Fruit fly (Drosophila melanogaster) whole organism, embryonic: ENCODE data around the gene CG3368.

Experiments used
- Ada2b ChIP-seq: fragments of 200-800 bp; sonication (Bioruptor generic); IDR thresholded peaks from 2 replicates; pipeline ENCODE4 v1.3.6; 2022; ENCODE audit warnings: missing biosample characterization, missing genetic modification characterization
- Aef1 ChIP-seq: fragments of 200-800 bp; sonication (Bioruptor generic); IDR thresholded peaks from 3 replicates; pipeline ENCODE4 v1.3.6; 2022; ENCODE audit warnings: missing biosample characterization, missing genetic modification characterization
- Atf6 ChIP-seq: fragments of 200-800 bp; sonication (Bioruptor generic); IDR thresholded peaks from 2 replicates; pipeline ENCODE4 v1.3.6; 2022; ENCODE audit warnings: missing biosample characterization, missing genetic modification characterization
- C15 ChIP-seq: fragments of 200-800 bp; sonication (Bioruptor generic); IDR thresholded peaks from 3 replicates; pipeline ENCODE4 v1.3.6; 2022; ENCODE audit warnings: missing biosample characterization, missing genetic modification characterization
- CG11456 ChIP-seq: fragments of 200-800 bp; sonication (Bioruptor generic); IDR thresholded peaks from 3 replicates; pipeline ENCODE4 v1.3.6; 2022; ENCODE audit warnings: missing biosample characterization, missing genetic modification characterization
- CG11504 ChIP-seq: fragments of 200-800 bp; sonication (Bioruptor generic); optimal IDR thresholded peaks from 3 replicates; lab custom pipeline; 2019; ENCODE audit warnings: missing biosample characterization, mild to moderate bottlenecking, missing genetic modification characterization, moderate library complexity
- CG11695 ChIP-seq: fragments of 200-800 bp; sonication (Bioruptor generic); IDR thresholded peaks from 3 replicates; pipeline ENCODE4 v1.3.6; 2022; ENCODE audit warnings: missing biosample characterization, missing genetic modification characterization
- CG1233 ChIP-seq: fragments of 200-800 bp; sonication (Bioruptor generic); optimal IDR thresholded peaks from 4 replicates; lab custom pipeline; 2018; ENCODE audit warnings: missing biosample characterization, mild to moderate bottlenecking, missing genetic modification characterization
- CG17612 ChIP-seq: fragments of 200-800 bp; sonication (Bioruptor generic); IDR thresholded peaks from 2 replicates; pipeline ENCODE4 v1.3.6; 2022; ENCODE audit warnings: missing biosample characterization, missing genetic modification characterization
- CG1832 ChIP-seq: fragments of 200-800 bp; sonication (Bioruptor generic); optimal IDR thresholded peaks from 2 replicates; lab custom pipeline; 2017; ENCODE audit warnings: missing biosample characterization, mild to moderate bottlenecking, missing genetic modification characterization, inconsistent platforms
- CG18476 ChIP-seq: fragments of 200-800 bp; sonication (Bioruptor generic); optimal IDR thresholded peaks from 2 replicates; lab custom pipeline; 2016; ENCODE audit warnings: missing biosample characterization, mild to moderate bottlenecking, missing genetic modification characterization
- CG18764 ChIP-seq: fragments of 200-800 bp; sonication (Bioruptor generic); optimal IDR thresholded peaks from 3 replicates; lab custom pipeline; 2016; ENCODE audit warnings: missing biosample characterization, missing genetic modification characterization
- CG30403 ChIP-seq: fragments of 200-800 bp; sonication (Bioruptor generic); optimal IDR thresholded peaks from 3 replicates; lab custom pipeline; 2016; ENCODE audit warnings: missing biosample characterization, missing genetic modification characterization
- CG7271 ChIP-seq: fragments of 200-800 bp; sonication (Bioruptor generic); optimal IDR thresholded peaks from 2 replicates; lab custom pipeline; 2018; ENCODE audit warnings: missing biosample characterization, mild to moderate bottlenecking, missing genetic modification characterization, moderate library complexity
- CHES-1-like ChIP-seq: fragments of 200-800 bp; sonication (Bioruptor generic); optimal IDR thresholded peaks from 2 replicates; lab custom pipeline; 2016; ENCODE audit warnings: missing biosample characterization, missing genetic modification characterization
- D ChIP-seq, 2 experiments: fragments of 200-800 bp in 1 of 2; fragments of >200 bp in 1 of 2; sonication (Bioruptor generic) in 1 of 2; optimal IDR thresholded peaks; 2 replicates in 1 of 2; 3 replicates in 1 of 2; lab custom pipeline; 2017; ENCODE audit warnings: mild to moderate bottlenecking in 1 of 2, missing biosample characterization in 1 of 2, missing genetic modification characterization in 1 of 2, missing genetic modification reagents in 1 of 2
- D19A ChIP-seq: fragments of 200-800 bp; optimal IDR thresholded peaks from 3 replicates; lab custom pipeline; 2019; ENCODE audit warnings: missing biosample characterization, mild to moderate bottlenecking, missing genetic modification characterization, moderate library complexity
- HLH54F ChIP-seq: fragments of 200-800 bp; sonication (Bioruptor generic); optimal IDR thresholded peaks from 3 replicates; lab custom pipeline; 2016; ENCODE audit warnings: missing biosample characterization, missing genetic modification characterization
- Hr3 ChIP-seq: fragments of 200-800 bp; sonication (Bioruptor generic); optimal IDR thresholded peaks from 3 replicates; lab custom pipeline; 2016; ENCODE audit warnings: missing biosample characterization, missing genetic modification characterization
- Nf-YC ChIP-seq: fragments of 200-800 bp; optimal IDR thresholded peaks from 3 replicates; lab custom pipeline; 2019; ENCODE audit warnings: missing biosample characterization, mild to moderate bottlenecking, missing genetic modification characterization, moderate library complexity
- Oli ChIP-seq: fragments of 200-800 bp; sonication (Bioruptor generic); optimal IDR thresholded peaks from 2 replicates; lab custom pipeline; 2018; ENCODE audit warnings: missing biosample characterization, mild to moderate bottlenecking, missing genetic modification characterization, moderate library complexity
- Rfx ChIP-seq: fragments of 200-800 bp; sonication (Bioruptor generic); IDR thresholded peaks from 2 replicates; pipeline ENCODE4 v1.3.6; 2022; ENCODE audit warnings: missing biosample characterization, missing genetic modification characterization
- Sox100B ChIP-seq: fragments of 200-800 bp; sonication (Bioruptor generic); optimal IDR thresholded peaks from 3 replicates; lab custom pipeline; 2018; ENCODE audit warnings: missing biosample characterization, mild to moderate bottlenecking, missing genetic modification characterization
- Spps ChIP-seq: fragments of 200-800 bp; sonication (Bioruptor generic); optimal IDR thresholded peaks from 2 replicates; lab custom pipeline; 2018; ENCODE audit warnings: missing biosample characterization, mild to moderate bottlenecking, missing genetic modification characterization
- Sry-δ ChIP-seq: fragments of 200-800 bp; sonication (Bioruptor generic); optimal IDR thresholded peaks from 2 replicates; lab custom pipeline; 2016; ENCODE audit warnings: missing biosample characterization, missing genetic modification characterization
- Stat92E ChIP-seq, 3 experiments: fragments of >200 bp in 2 of 3; fragments of 200-800 bp in 1 of 3; sonication (Bioruptor generic) in 1 of 3; optimal IDR thresholded peaks; 2 replicates each; lab custom pipeline; 2017 to 2019; ENCODE audit warnings: missing biosample characterization in 3 of 3, missing genetic modification characterization in 3 of 3, mild to moderate bottlenecking in 1 of 3, moderate library complexity in 1 of 3
- Xbp1 ChIP-seq: fragments of 200-800 bp; sonication (Bioruptor generic); optimal IDR thresholded peaks from 3 replicates; lab custom pipeline; 2016; ENCODE audit warnings: missing biosample characterization, mild to moderate bottlenecking, missing genetic modification characterization
- abd-A ChIP-seq: fragments of 200-800 bp; sonication (Bioruptor generic); optimal IDR thresholded peaks from 3 replicates; lab custom pipeline; 2019; ENCODE audit warnings: missing biosample characterization, mild to moderate bottlenecking, missing genetic modification characterization, moderate library complexity
- ara ChIP-seq: fragments of 200-800 bp; sonication (Bioruptor generic); IDR thresholded peaks from 2 replicates; pipeline ENCODE4 v1.3.6; 2022; ENCODE audit warnings: missing biosample characterization, missing genetic modification characterization
- ase ChIP-seq: fragments of 200-800 bp; sonication (Bioruptor generic); IDR thresholded peaks from 3 replicates; pipeline ENCODE4 v1.3.6; 2022; ENCODE audit warnings: missing biosample characterization, missing genetic modification characterization
- cg ChIP-seq: fragments of 200-800 bp; sonication (Bioruptor generic); optimal IDR thresholded peaks from 3 replicates; lab custom pipeline; 2019; ENCODE audit warnings: missing biosample characterization, mild to moderate bottlenecking, missing genetic modification characterization, moderate library complexity
- chif ChIP-seq, 2 experiments: fragments of 200-800 bp; sonication (Bioruptor generic); optimal IDR thresholded peaks; 3 replicates each; lab custom pipeline; 2016; ENCODE audit warnings: missing biosample characterization in 2 of 2, missing genetic modification characterization in 2 of 2
- chinmo ChIP-seq: fragments of 200-800 bp; sonication (Bioruptor generic); IDR thresholded peaks from 4 replicates; pipeline ENCODE4 v1.3.6; 2022; ENCODE audit warnings: missing biosample characterization, missing genetic modification characterization; ENCODE audit not compliant: partially characterized antibody
- danr ChIP-seq: fragments of 200-800 bp; sonication (Bioruptor generic); IDR thresholded peaks from 2 replicates; pipeline ENCODE4 v1.3.6; 2022; ENCODE audit warnings: missing biosample characterization, missing genetic modification characterization
- dpn ChIP-seq, 2 experiments: fragments of 200-800 bp; sonication (Bioruptor generic); optimal IDR thresholded peaks; 3 replicates each; lab custom pipeline; 2016; ENCODE audit warnings: missing biosample characterization in 2 of 2, missing genetic modification characterization in 2 of 2
- gro ChIP-seq: fragments of 200-800 bp; sonication (Bioruptor generic); optimal IDR thresholded peaks from 2 replicates; lab custom pipeline; 2016; ENCODE audit warnings: missing biosample characterization, missing genetic modification characterization
- inv ChIP-seq: fragments of 200-800 bp; sonication (Bioruptor generic); IDR thresholded peaks from 2 replicates; pipeline ENCODE4 v1.3.6; 2022; ENCODE audit warnings: missing biosample characterization, missing genetic modification characterization; ENCODE audit not compliant: partially characterized antibody
- jigr1 ChIP-seq: fragments of 200-800 bp; sonication (Bioruptor generic); IDR thresholded peaks from 3 replicates; pipeline ENCODE4 v1.3.6; 2022; ENCODE audit warnings: missing biosample characterization, missing genetic modification characterization
- nom ChIP-seq: fragments of 200-800 bp; sonication (Bioruptor generic); optimal IDR thresholded peaks from 2 replicates; lab custom pipeline; 2017; ENCODE audit warnings: missing biosample characterization, missing genetic modification characterization, mild to moderate bottlenecking, moderate library complexity, missing genetic modification reagents
- oc ChIP-seq: fragments of 200-800 bp; sonication (Bioruptor generic); optimal IDR thresholded peaks from 2 replicates; lab custom pipeline; 2018; ENCODE audit warnings: missing biosample characterization, mild to moderate bottlenecking, missing genetic modification characterization, moderate library complexity
- onecut ChIP-seq: fragments of 200-800 bp; sonication (Bioruptor generic); IDR thresholded peaks from 2 replicates; pipeline ENCODE4 v1.3.6; 2022; ENCODE audit warnings: missing biosample characterization, missing genetic modification characterization
- run ChIP-seq: fragments of 200-800 bp; sonication (Bioruptor generic); optimal IDR thresholded peaks from 3 replicates; lab custom pipeline; 2018; ENCODE audit warnings: missing biosample characterization, mild to moderate bottlenecking, missing genetic modification characterization
- sisA ChIP-seq: fragments of 200-800 bp; sonication (Bioruptor generic); IDR thresholded peaks from 2 replicates; pipeline ENCODE4 v1.3.6; 2022; ENCODE audit warnings: missing biosample characterization, missing genetic modification characterization
- tna ChIP-seq: fragments of 200-800 bp; sonication (Bioruptor generic); IDR thresholded peaks from 2 replicates; pipeline ENCODE4 v1.3.6; 2022; ENCODE audit warnings: missing biosample characterization, missing genetic modification characterization; ENCODE audit not compliant: partially characterized antibody
- tup ChIP-seq: fragments of 200-800 bp; sonication (Bioruptor generic); optimal IDR thresholded peaks from 2 replicates; lab custom pipeline; 2016; ENCODE audit warnings: missing biosample characterization, mild to moderate bottlenecking, missing genetic modification characterization, moderate library complexity
- wek ChIP-seq: fragments of 200-800 bp; sonication (Bioruptor generic); optimal IDR thresholded peaks from 3 replicates; lab custom pipeline; 2018; ENCODE audit warnings: missing biosample characterization, mild to moderate bottlenecking, missing genetic modification characterization, moderate library complexity
- zfh1 ChIP-seq: fragments of 200-800 bp; sonication (Bioruptor generic); IDR thresholded peaks from 3 replicates; pipeline ENCODE4 v1.3.6; 2022; ENCODE audit warnings: missing biosample characterization, missing genetic modification characterization

Gene CG3368

DNA sequence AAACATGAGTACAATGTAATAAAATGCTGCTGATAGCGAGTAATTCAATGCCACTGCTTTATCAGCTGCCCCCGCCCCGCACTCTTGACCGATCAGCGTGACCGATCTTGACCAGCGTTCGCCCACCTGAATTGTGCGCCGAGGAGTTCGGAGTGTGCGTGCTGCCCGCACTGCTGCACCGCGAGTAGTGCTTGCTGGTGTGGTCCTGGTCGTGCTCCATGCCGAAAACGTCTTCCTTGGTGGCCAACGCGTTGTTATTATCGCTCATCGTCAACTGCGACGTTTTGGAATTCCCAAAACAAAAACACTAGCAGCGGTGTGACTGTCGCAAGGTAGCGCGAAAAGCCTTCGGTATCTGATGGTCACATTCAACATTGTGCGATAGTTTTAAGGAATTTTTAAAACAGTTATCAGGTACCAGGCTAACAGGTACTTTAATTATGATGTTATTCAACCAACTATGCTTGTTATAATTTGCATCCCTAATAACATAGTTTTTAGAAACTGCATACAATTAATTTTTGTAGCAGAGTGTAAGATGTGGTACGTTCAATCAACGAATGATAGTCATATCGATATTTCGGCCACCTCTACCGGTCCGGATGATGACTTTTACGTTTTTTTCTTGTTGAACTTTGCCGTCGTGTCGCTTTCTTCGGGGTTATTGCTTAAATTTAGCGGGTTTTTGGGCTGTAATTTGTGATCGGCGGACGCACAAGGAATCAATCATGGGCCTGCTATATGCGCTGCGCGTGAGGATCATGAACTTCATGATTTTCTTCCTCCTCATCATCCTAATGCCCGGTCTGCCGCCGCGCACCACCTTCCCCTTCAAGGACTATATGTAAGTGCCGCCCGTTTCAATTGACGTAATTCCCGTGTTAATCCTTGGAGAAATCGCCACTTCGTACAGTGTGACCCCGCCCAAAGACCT, 4.9 kb downstream of the CG3368 start, which contains the start of the genes bigmax and Hmu (continued):
- peak; percentile 90 for TF ChIP-seq inv
- peak; percentile 14 for TF ChIP-seq run (tag; lab: Kevin White, UChicago)
- TF ChIP-seq danr = peak; percentile 48; the same call in 1 of the 2 replicates
- peak; percentile 77 for TF ChIP-seq Atf6 (GFP tag; lab: Robert Waterston, UW)
- TF ChIP-seq CG18476 (GFP tag; lab: Kevin White, UChicago) = peak; percentile 84
- peak; percentile 84 for TF ChIP-seq Hr3 (GFP tag; lab: Kevin White, UChicago)
- TF ChIP-seq Sox100B = no peak
- TF ChIP-seq Nf-YC (tag; lab: Kevin White, UChicago) = peak; percentile 70
- TF ChIP-seq Stat92E (GFP tag; optimal IDR thresholded peaks at IDR 0.05; lab: Kevin White, UChicago) = peak in 1 of 3 experiments; percentile 68
- TF ChIP-seq abd-A (tag; lab: Kevin White, UChicago) = peak; percentile 44
- peak; percentile 87 for TF ChIP-seq HLH54F (GFP tag; lab: Kevin White, UChicago)
- TF ChIP-seq tup (GFP tag; lab: Kevin White, UChicago) = peak; percentile 16
- TF ChIP-seq D19A (tag; lab: Kevin White, UChicago) = peak; percentile 55
- peak; percentile 91 for TF ChIP-seq gro (GFP tag; lab: Kevin White, UChicago)
- TF ChIP-seq D (optimal IDR thresholded peaks at IDR 0.05; lab: Kevin White, UChicago) = no peak
- peak; percentile 53 for TF ChIP-seq D (GFP tag; optimal IDR thresholded peaks at IDR 0.05; lab: Kevin White, UChicago)
- no peak for TF ChIP-seq CG1832 (GFP tag; lab: Kevin White, UChicago)
- peak; percentile 90 for TF ChIP-seq Rfx (GFP tag; lab: Robert Waterston, UW)
- peak; percentile 74; the same call in 2 of the 3 replicates for TF ChIP-seq jigr1
- peak; percentile 81 for TF ChIP-seq zfh1 (GFP tag; lab: Robert Waterston, UW)
- TF ChIP-seq CHES-1-like (GFP tag; lab: Kevin White, UChicago) = peak; percentile 92
- peak; percentile 74 for TF ChIP-seq ara (GFP tag; lab: Robert Waterston, UW)
- TF ChIP-seq chinmo = peak; percentile 81; the same call in 2 of the 4 replicates
- peak; percentile 77 for TF ChIP-seq CG18764 (GFP tag; lab: Kevin White, UChicago)
- TF ChIP-seq onecut (GFP tag; lab: Robert Waterston, UW) = peak; percentile 59
- TF ChIP-seq dpn (GFP tag; optimal IDR thresholded peaks at IDR 0.05; lab: Kevin White, UChicago) = peak; percentile 92 to 93
- peak; percentile 59 for TF ChIP-seq Spps
- TF ChIP-seq CG11504 (tag; lab: Kevin White, UChicago) = peak; percentile 80
- TF ChIP-seq Sry-δ = peak; percentile 99
- peak; percentile 87 to 89 for TF ChIP-seq chif (GFP tag; optimal IDR thresholded peaks at IDR 0.05; lab: Kevin White, UChicago)
- peak; percentile 63 for TF ChIP-seq CG7271 (tag; lab: Kevin White, UChicago)
- peak; percentile 86 for TF ChIP-seq CG11456 (GFP tag; lab: Robert Waterston, UW)
- TF ChIP-seq Aef1 = peak; percentile 80
- TF ChIP-seq ase (GFP tag; lab: Robert Waterston, UW) = peak; percentile 80
- TF ChIP-seq CG17612 (GFP tag; lab: Robert Waterston, UW) = peak; percentile 22; the same call in 1 of the 2 replicates
- TF ChIP-seq C15 (GFP tag; lab: Robert Waterston, UW) = peak; percentile 58; the same call in 1 of the 3 replicates
- TF ChIP-seq wek = peak; percentile 13
- peak; percentile 68 for TF ChIP-seq Oli (tag; lab: Kevin White, UChicago)
- peak; percentile 83 for TF ChIP-seq sisA (GFP tag; lab: Robert Waterston, UW)
- peak; percentile 78; the same call in 2 of the 3 replicates for TF ChIP-seq CG11695 (GFP tag; lab: Robert Waterston, UW)
- no peak for TF ChIP-seq cg (GFP tag; lab: Kevin White, UChicago)
- peak; percentile 73 for TF ChIP-seq oc (tag; lab: Kevin White, UChicago)
- TF ChIP-seq CG1233 (GFP tag; lab: Kevin White, UChicago) = peak; percentile 39
- peak; percentile 92 for TF ChIP-seq Xbp1 (GFP tag; lab: Kevin White, UChicago)
- peak; percentile 89 for TF ChIP-seq CG30403 (GFP tag; lab: Kevin White, UChicago)
- TF ChIP-seq tna (GFP tag; lab: Robert Waterston, UW) = peak; percentile 71
- peak; percentile 13 for TF ChIP-seq nom (GFP tag; lab: Kevin White, UChicago)
- TF ChIP-seq Ada2b (GFP tag; lab: Robert Waterston, UW) = peak; percentile 80
